Fruit fly (Drosophila melanogaster): ENCODE measurements around the gene CG17648.

Gene CG17648

DNA sequence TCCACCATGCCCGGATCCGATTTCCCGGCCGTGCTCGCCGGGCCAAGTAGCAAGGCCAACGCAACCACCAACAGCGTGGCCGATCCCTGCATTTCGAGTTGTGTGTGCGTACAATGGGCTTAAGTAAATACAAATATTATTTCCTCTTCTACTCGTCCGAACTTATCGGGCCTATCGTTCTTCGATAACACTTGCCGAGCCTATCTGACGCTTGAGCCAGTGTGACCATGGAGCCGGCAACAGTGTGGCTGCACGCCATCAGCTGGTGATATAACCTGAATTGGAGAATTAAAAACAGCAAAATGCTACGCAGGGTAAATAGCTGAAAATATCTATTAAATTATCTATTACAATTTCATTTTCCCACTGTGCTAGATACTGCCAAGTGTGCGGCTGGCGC lies 41.9 kb upstream of the CG17648 start, which contains the start of the genes CG17660 and mRpL48 (continued):
- TF ChIP-seq ab (GFP tag; optimal IDR thresholded peaks at IDR 0.05) (no peak), pb (GFP tag; optimal IDR thresholded peaks at IDR 0.05) (no peak), jigr1 (GFP tag; IDR thresholded peaks at IDR 0.05) (no peak), CG17359 (tag; optimal IDR thresholded peaks at IDR 0.05) (no peak), Hey (tag; optimal IDR thresholded peaks at IDR 0.05) (no peak), CG2712 (tag; optimal IDR thresholded peaks at IDR 0.05) (no peak), MBD-R2 (GFP tag; IDR thresholded peaks at IDR 0.05) (peak; percentile 98), CG31441 (GFP tag; IDR thresholded peaks at IDR 0.05) (no peak; the same call in 1 of the 2 replicates), CG12942 (GFP tag; optimal IDR thresholded peaks at IDR 0.05) (no peak), Fer3 (tag; optimal IDR thresholded peaks at IDR 0.05) (no peak), CG11695 (GFP tag; IDR thresholded peaks at IDR 0.05) (no peak), slp2 (GFP tag; optimal IDR thresholded peaks at IDR 0.05) (no peak), CG7372 (GFP tag; IDR thresholded peaks at IDR 0.05) (no peak), Sox102F (GFP tag; optimal IDR thresholded peaks at IDR 0.05) (no peak), Sox100B (GFP tag; optimal IDR thresholded peaks at IDR 0.05) (no peak), CG18011 (GFP tag; optimal IDR thresholded peaks at IDR 0.05) (no peak), MTF-1 (GFP tag; optimal IDR thresholded peaks at IDR 0.05; ENCODE audit: borderline replicate concordance) (peak; percentile 3), CG12155 (GFP tag; optimal IDR thresholded peaks at IDR 0.05) (peak; percentile 49), Bdp1 (GFP tag; optimal IDR thresholded peaks at IDR 0.05) (no peak), CG6254 (GFP tag; optimal IDR thresholded peaks at IDR 0.05) (no peak), hbn (GFP tag; IDR thresholded peaks at IDR 0.05; ENCODE audit: partially characterized antibody) (peak; percentile 43; the same call in 1 of the 2 replicates), Tbp (GFP tag; optimal IDR thresholded peaks at IDR 0.05) (no peak), CG8478 (optimal IDR thresholded peaks at IDR 0.05) (no peak), E2f2 (GFP tag; IDR thresholded peaks at IDR 0.05) (peak; percentile 54; the same call in 1 of the 2 replicates), CHES-1-like (GFP tag; optimal IDR thresholded peaks at IDR 0.05) (peak; percentile 64), Chrac-16 (GFP tag; optimal IDR thresholded peaks at IDR 0.05) (no peak), CG16779 (GFP tag; IDR thresholded peaks at IDR 0.05) (no peak), eyg (GFP tag; optimal IDR thresholded peaks at IDR 0.05) (no peak), zen (tag; optimal IDR thresholded peaks at IDR 0.05) (no peak), klu (GFP tag; IDR thresholded peaks at IDR 0.05) (no peak), Mrtf (GFP tag; IDR thresholded peaks at IDR 0.05) (peak; percentile 13; the same call in 1 of the 3 replicates), CG17385 (GFP tag; optimal IDR thresholded peaks at IDR 0.05) (peak; percentile 56), D (optimal IDR thresholded peaks at IDR 0.05) (no peak), D (GFP tag; optimal IDR thresholded peaks at IDR 0.05) (no peak), Dip3 (GFP tag; optimal IDR thresholded peaks at IDR 0.05) (peak; percentile 15), grau (tag; optimal IDR thresholded peaks at IDR 0.05) (peak; percentile 25), CG31224 (GFP tag; IDR thresholded peaks at IDR 0.05) (no peak), Ets65A (GFP tag) (peak; percentile 45), CG16813 (GFP tag; IDR thresholded peaks at IDR 0.05; ENCODE audit: partially characterized antibody) (peak; percentile 70), CG17328 (GFP tag; IDR thresholded peaks at IDR 0.05) (no peak), pan (optimal IDR thresholded peaks at IDR 0.05) (no peak), pan (GFP tag; optimal IDR thresholded peaks at IDR 0.05 in 1 of 2, IDR thresholded peaks at IDR 0.05 in 1 of 2) (peak in 1 of 2 experiments; percentile 15), Poxn (GFP tag; IDR thresholded peaks at IDR 0.05) (no peak), CG11085 (GFP tag; IDR thresholded peaks at IDR 0.05) (no peak), Ets97D (GFP tag; optimal IDR thresholded peaks at IDR 0.05) (peak; percentile 75), CG12299 (tag; optimal IDR thresholded peaks at IDR 0.05) (no peak), jumu (GFP tag; optimal IDR thresholded peaks at IDR 0.05) (no peak), E2f1 (GFP tag; IDR thresholded peaks at IDR 0.05) (no peak), CG3065 (GFP tag; optimal IDR thresholded peaks at IDR 0.05) (no peak), sug (tag; optimal IDR thresholded peaks at IDR 0.05) (peak; percentile 48), B-H1 (GFP tag; IDR thresholded peaks at IDR 0.05) (no peak), NK7.1 (GFP tag; optimal IDR thresholded peaks at IDR 0.05) (no peak), al (GFP tag; IDR thresholded peaks at IDR 0.05) (no peak), Fer1 (GFP tag; optimal IDR thresholded peaks at IDR 0.05) (peak; percentile 41)
